Fruit fly (Drosophila melanogaster): ENCODE measurements around the gene tal-2A.

dm6 chr3R:13797269-13797677 is 15.6 kb upstream of the tal-2A start:
- TF ChIP-seq Blimp-1 (GFP tag; optimal IDR thresholded peaks at IDR 0.05) (peak; percentile 26), CG4328 (GFP tag; optimal IDR thresholded peaks at IDR 0.05) (no peak)

All from whole organism, embryonic.